Fruit fly (Drosophila melanogaster) whole organism, pupa: ENCODE results near the gene vir-1.
A peak's percentile ranks its signal among the peaks of the same experiment; 100 is the strongest.

ENCODE experiments used
- CG10348 ChIP-seq: fragments of 200-800 bp; sonication (Bioruptor generic); IDR thresholded peaks from 2 replicates; pipeline ENCODE4 v1.3.6; 2022; ENCODE audit warnings: missing biosample characterization, missing genetic modification characterization
- CG12605 ChIP-seq: fragments of 200-800 bp; sonication (Bioruptor generic); IDR thresholded peaks from 2 replicates; pipeline ENCODE4 v1.3.6; 2022; ENCODE audit warnings: missing biosample characterization, missing genetic modification characterization
- CG13204 ChIP-seq: fragments of 200-800 bp; sonication (Bioruptor generic); optimal IDR thresholded peaks from 2 replicates; lab custom pipeline; 2018; ENCODE audit warnings: missing biosample characterization, mild to moderate bottlenecking, missing genetic modification characterization, moderate library complexity
- CG14655 ChIP-seq: fragments of 200-800 bp; sonication (Bioruptor generic); optimal IDR thresholded peaks from 3 replicates; lab custom pipeline; 2017; ENCODE audit warnings: mild to moderate bottlenecking, missing biosample characterization, missing genetic modification reagents, missing genetic modification characterization
- CG15710 ChIP-seq: fragments of 200-800 bp; sonication (Bioruptor generic); optimal IDR thresholded peaks from 2 replicates; lab custom pipeline; 2018; ENCODE audit warnings: missing biosample characterization, mild to moderate bottlenecking, missing genetic modification characterization, moderate library complexity
- CG17806 ChIP-seq: fragments of 200-800 bp; sonication (Bioruptor generic); optimal IDR thresholded peaks from 2 replicates; lab custom pipeline; 2018; ENCODE audit warnings: missing biosample characterization, mild to moderate bottlenecking, missing genetic modification characterization, moderate library complexity
- CG32121 ChIP-seq: fragments of 200-800 bp; sonication (Bioruptor generic); IDR thresholded peaks from 2 replicates; pipeline ENCODE4 v1.3.6; 2022; ENCODE audit warnings: missing biosample characterization, missing genetic modification characterization
- CG34367 ChIP-seq: fragments of 200-800 bp; sonication (Bioruptor generic); optimal IDR thresholded peaks from 2 replicates; lab custom pipeline; 2018; ENCODE audit warnings: missing biosample characterization, mild to moderate bottlenecking, missing genetic modification characterization
- CG4496 ChIP-seq: fragments of 200-800 bp; sonication (Bioruptor generic); IDR thresholded peaks from 3 replicates; pipeline ENCODE4 v1.3.6; 2022; ENCODE audit warnings: missing biosample characterization, missing genetic modification characterization
- CG8159 ChIP-seq: fragments of 200-800 bp; sonication (Bioruptor generic); optimal IDR thresholded peaks from 3 replicates; lab custom pipeline; 2018; ENCODE audit warnings: missing biosample characterization, mild to moderate bottlenecking, missing genetic modification characterization, moderate library complexity
- CG8301 ChIP-seq: fragments of 200-800 bp; sonication (Bioruptor generic); optimal IDR thresholded peaks from 2 replicates; lab custom pipeline; 2018; ENCODE audit warnings: missing biosample characterization, mild to moderate bottlenecking, missing genetic modification characterization
- CG9948 ChIP-seq: fragments of 200-800 bp; sonication (Bioruptor generic); optimal IDR thresholded peaks from 2 replicates; lab custom pipeline; 2018; ENCODE audit warnings: missing biosample characterization, mild to moderate bottlenecking, missing genetic modification characterization, moderate library complexity
- D1 ChIP-seq: fragments of 200-800 bp; sonication (Bioruptor generic); optimal IDR thresholded peaks from 2 replicates; lab custom pipeline; 2018; ENCODE audit warnings: missing biosample characterization, mild to moderate bottlenecking, missing genetic modification characterization, moderate library complexity
- EcR ChIP-seq: fragments of 200-800 bp; sonication (Bioruptor generic); optimal IDR thresholded peaks from 3 replicates; lab custom pipeline; 2019; ENCODE audit warnings: missing biosample characterization, missing genetic modification characterization, mild to moderate bottlenecking, moderate library complexity, missing genetic modification reagents
- Ets98B ChIP-seq: fragments of 200-800 bp; sonication (Bioruptor generic); IDR thresholded peaks from 2 replicates; pipeline ENCODE4 v1.3.6; 2022; ENCODE audit warnings: missing biosample characterization, missing genetic modification characterization
- Pif1A ChIP-seq: fragments of 200-800 bp; sonication (Bioruptor generic); optimal IDR thresholded peaks from 3 replicates; lab custom pipeline; 2016; ENCODE audit warnings: missing biosample characterization, missing genetic modification characterization
- Pif1B ChIP-seq: fragments of 200-800 bp; sonication (Bioruptor generic); optimal IDR thresholded peaks from 3 replicates; lab custom pipeline; 2016; ENCODE audit warnings: missing biosample characterization, missing genetic modification characterization
- Snoo ChIP-seq: fragments of 200-800 bp; sonication (Bioruptor generic); optimal IDR thresholded peaks from 3 replicates; lab custom pipeline; 2017; ENCODE audit warnings: missing biosample characterization, mild to moderate bottlenecking, missing genetic modification characterization, inconsistent platforms
- fd96Ca ChIP-seq: fragments of 200-800 bp; sonication (Bioruptor generic); IDR thresholded peaks from 3 replicates; pipeline ENCODE4 v1.3.6; 2022; ENCODE audit warnings: missing biosample characterization, missing genetic modification characterization
- gl ChIP-seq: fragments of 200-800 bp; sonication (Bioruptor generic); optimal IDR thresholded peaks from 2 replicates; lab custom pipeline; 2018; ENCODE audit warnings: missing biosample characterization, mild to moderate bottlenecking, missing genetic modification characterization
- rn ChIP-seq: fragments of 200-800 bp; sonication (Bioruptor generic); IDR thresholded peaks from 2 replicates; pipeline ENCODE4 v1.3.6; 2022; ENCODE audit warnings: missing biosample characterization, missing genetic modification characterization

vir-1 gene

dm6 chr2L:12423106-12423836, at the start of gene vir-1:
Gene vir-1, minus strand, starts transcription at chr2L:12423439.
- TF ChIP-seq EcR (GFP tag; lab: Kevin White, UChicago) (no peak), CG4496 (0 out of 3 replicates have a peak, but pooled peaks have one; percentile 32), CG9948 (tag; lab: Kevin White, UChicago) (no peak), CG17806 (tag; lab: Kevin White, UChicago) (no peak), CG10348 (GFP tag; lab: Robert Waterston, UW) (no peak), Pif1A (GFP tag; lab: Kevin White, UChicago) (peak; percentile 3)
- TF ChIP-seq, all 21 proteins: peak for 2

DNA sequence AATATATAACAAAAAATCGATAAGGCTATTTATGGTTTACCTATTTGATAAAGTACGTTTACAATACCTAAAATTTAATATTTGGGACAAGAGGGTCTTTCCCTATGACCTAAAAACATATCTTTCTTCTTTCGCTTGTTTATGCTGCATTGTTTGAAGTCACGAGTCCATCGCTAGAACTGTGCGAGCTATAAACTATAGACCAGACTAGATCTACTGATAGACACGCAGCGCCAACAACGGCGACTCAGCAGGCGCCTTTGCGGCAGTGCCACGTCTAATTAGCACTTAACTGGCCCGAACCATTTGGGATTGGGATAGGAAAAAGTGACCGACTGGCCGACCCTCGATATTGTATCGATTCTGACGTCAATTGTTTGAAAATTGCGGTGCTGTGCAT, 49.7 kb upstream of the vir-1 start:
- TF ChIP-seq CG8159 (tag; lab: Kevin White, UChicago) (no peak), Snoo (no peak), CG10348 (GFP tag; lab: Robert Waterston, UW) (no peak), Ets98B (GFP tag; lab: Robert Waterston, UW) (no peak), CG14655 (GFP tag; lab: Kevin White, UChicago) (no peak), gl (no peak), CG8301 (tag; lab: Kevin White, UChicago) (no peak), CG4496 (no peak), CG9948 (tag; lab: Kevin White, UChicago) (no peak), EcR (GFP tag; lab: Kevin White, UChicago) (no peak), D1 (tag; lab: Kevin White, UChicago) (no peak), CG17806 (tag; lab: Kevin White, UChicago) (no peak), fd96Ca (no peak)

dm6 chr2L:12471937-12472336, 48.7 kb upstream of the vir-1 start:
- TF ChIP-seq Pif1A (GFP tag; lab: Kevin White, UChicago), result no peak
- TF ChIP-seq CG32121 (GFP tag; lab: Robert Waterston, UW), result peak; percentile 47
- no peak for TF ChIP-seq CG10348 (GFP tag; lab: Robert Waterston, UW)
- peak; percentile 56; the same call in 1 of the 2 replicates for TF ChIP-seq Ets98B (GFP tag; lab: Robert Waterston, UW)
- TF ChIP-seq CG4496, result peak; percentile 63; the same call in 2 of the 3 replicates
- peak; percentile 61 for TF ChIP-seq CG12605 (GFP tag; lab: Robert Waterston, UW)
- no peak for TF ChIP-seq CG15710 (tag; lab: Kevin White, UChicago)
- TF ChIP-seq, all 21 proteins: peak for 4

- TF ChIP-seq CG34367 (tag; lab: Kevin White, UChicago) (no peak), fd96Ca (no peak), Pif1B (no peak), CG14655 (GFP tag; lab: Kevin White, UChicago) (no peak), CG10348 (GFP tag; lab: Robert Waterston, UW) (no peak), CG13204 (GFP tag; lab: Kevin White, UChicago) (no peak), CG12605 (GFP tag; lab: Robert Waterston, UW) (no peak), CG8159 (tag; lab: Kevin White, UChicago) (no peak), CG4496 (no peak), Pif1A (GFP tag; lab: Kevin White, UChicago) (no peak), Ets98B (GFP tag; lab: Robert Waterston, UW) (no peak), rn (GFP tag; lab: Robert Waterston, UW) (no peak), EcR (GFP tag; lab: Kevin White, UChicago) (no peak), CG15710 (tag; lab: Kevin White, UChicago) (no peak), CG9948 (tag; lab: Kevin White, UChicago) (no peak), gl (no peak), CG8301 (tag; lab: Kevin White, UChicago) (no peak), Snoo (no peak), D1 (tag; lab: Kevin White, UChicago) (no peak)
These were observed 46.0 kb upstream of the vir-1 start for dm6 chr2L:12469235-12469634.

dm6 chr2L:12468813-12469212, 45.6 kb upstream of the vir-1 start:
- TF ChIP-seq Pif1B (no peak), gl (no peak), CG14655 (GFP tag; lab: Kevin White, UChicago) (no peak), Ets98B (GFP tag; lab: Robert Waterston, UW) (no peak), CG4496 (no peak), CG10348 (GFP tag; lab: Robert Waterston, UW) (no peak), Pif1A (GFP tag; lab: Kevin White, UChicago) (no peak), EcR (GFP tag; lab: Kevin White, UChicago) (no peak), CG8301 (tag; lab: Kevin White, UChicago) (no peak), CG8159 (tag; lab: Kevin White, UChicago) (no peak), CG34367 (tag; lab: Kevin White, UChicago) (no peak), CG13204 (GFP tag; lab: Kevin White, UChicago) (no peak), CG32121 (GFP tag; lab: Robert Waterston, UW) (no peak)
- TF ChIP-seq, all 21 proteins: peak for 0

DNA sequence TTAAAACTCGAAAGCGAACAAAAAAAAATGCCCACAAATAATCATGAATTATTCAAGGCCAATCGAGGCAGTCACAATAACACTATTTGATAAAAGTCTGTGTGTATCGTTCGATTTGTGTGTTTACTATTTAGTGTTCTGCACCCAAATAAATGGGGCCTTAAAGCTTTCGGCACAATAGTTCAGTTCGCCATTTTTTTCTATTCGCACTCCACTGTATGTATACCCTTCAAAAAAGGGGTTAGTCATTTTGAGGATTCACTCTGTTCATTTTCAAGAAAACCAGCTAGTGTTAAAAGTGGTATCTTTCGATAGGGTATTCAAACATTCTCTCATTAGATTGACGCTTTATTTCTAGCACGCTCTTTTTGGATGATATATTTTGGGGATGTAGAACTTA, 44.4 kb upstream of the vir-1 start:
- TF ChIP-seq CG32121 (GFP tag; lab: Robert Waterston, UW) (peak; percentile 38; the same call in 1 of the 2 replicates), Snoo (no peak), EcR (GFP tag; lab: Kevin White, UChicago) (no peak), CG14655 (GFP tag; lab: Kevin White, UChicago) (no peak), Ets98B (GFP tag; lab: Robert Waterston, UW) (peak; percentile 24; the same call in 1 of the 2 replicates)
- TF ChIP-seq, all 21 proteins: peak for 2
